Fruit fly (Drosophila melanogaster) whole organism, embryonic: ENCODE results near the gene Cdc23.
A peak's percentile ranks its signal among the peaks of the same experiment; 100 is the strongest.
"Not testable (repeated sequence)": the region's sequence is repeated elsewhere in the genome, so short reads cannot be mapped to it uniquely, and the experiment has no call there.

Experiments
- Ada2b ChIP-seq: fragments of 200-800 bp; sonication (Bioruptor generic); IDR thresholded peaks from 2 replicates; pipeline ENCODE4 v1.3.6; 2022; ENCODE audit warnings: missing biosample characterization, missing genetic modification characterization
- Bgb ChIP-seq: fragments of 200-800 bp; sonication (Bioruptor generic); IDR thresholded peaks from 2 replicates; pipeline ENCODE4 v1.3.6; 2022; ENCODE audit warnings: missing biosample characterization, missing genetic modification characterization; ENCODE audit not compliant: partially characterized antibody
- CG11504 ChIP-seq: fragments of 200-800 bp; sonication (Bioruptor generic); optimal IDR thresholded peaks from 3 replicates; lab custom pipeline; 2019; ENCODE audit warnings: missing biosample characterization, mild to moderate bottlenecking, missing genetic modification characterization, moderate library complexity
- CG12744 ChIP-seq: fragments of 200-800 bp; sonication (Bioruptor generic); optimal IDR thresholded peaks from 2 replicates; lab custom pipeline; 2016; ENCODE audit warnings: missing biosample characterization, missing genetic modification characterization
- CG12769 ChIP-seq: fragments of 200-800 bp; sonication (Bioruptor generic); optimal IDR thresholded peaks from 2 replicates; lab custom pipeline; 2019; ENCODE audit warnings: missing biosample characterization, mild to moderate bottlenecking, missing genetic modification characterization, moderate library complexity
- CG13894 ChIP-seq: fragments of 200-800 bp; sonication (Bioruptor generic); optimal IDR thresholded peaks from 3 replicates; lab custom pipeline; 2018; ENCODE audit warnings: missing biosample characterization, mild to moderate bottlenecking, missing genetic modification characterization, moderate library complexity
- CG14667 ChIP-seq: fragments of 200-800 bp; sonication (Bioruptor generic); IDR thresholded peaks from 2 replicates; pipeline ENCODE4 v1.3.6; 2022; ENCODE audit warnings: missing biosample characterization, missing genetic modification characterization
- CG14860 ChIP-seq: fragments of 200-800 bp; sonication (Bioruptor generic); IDR thresholded peaks from 3 replicates; pipeline ENCODE4 v1.3.6; 2022; ENCODE audit warnings: missing biosample characterization, missing genetic modification characterization; ENCODE audit not compliant: partially characterized antibody
- CG15601 ChIP-seq: fragments of 200-800 bp; sonication (Bioruptor generic); optimal IDR thresholded peaks from 3 replicates; lab custom pipeline; 2019; ENCODE audit warnings: missing biosample characterization, mild to moderate bottlenecking, missing genetic modification characterization, moderate library complexity
- CG18476 ChIP-seq: fragments of 200-800 bp; sonication (Bioruptor generic); optimal IDR thresholded peaks from 2 replicates; lab custom pipeline; 2016; ENCODE audit warnings: missing biosample characterization, mild to moderate bottlenecking, missing genetic modification characterization
- CG2678 ChIP-seq: fragments of 200-800 bp; sonication (Bioruptor generic); optimal IDR thresholded peaks from 3 replicates; lab custom pipeline; 2019; ENCODE audit warnings: missing biosample characterization, mild to moderate bottlenecking, missing genetic modification characterization, moderate library complexity
- CG3281 ChIP-seq: fragments of 200-800 bp; sonication (Bioruptor generic); optimal IDR thresholded peaks from 3 replicates; lab custom pipeline; 2017; ENCODE audit warnings: missing biosample characterization, mild to moderate bottlenecking, missing genetic modification characterization
- CG7556 ChIP-seq: fragments of 200-800 bp; sonication (Bioruptor generic); optimal IDR thresholded peaks from 2 replicates; lab custom pipeline; 2017; ENCODE audit warnings: missing biosample characterization, mild to moderate bottlenecking, missing genetic modification characterization
- CG7963 ChIP-seq: fragments of 200-800 bp; sonication (Bioruptor generic); IDR thresholded peaks from 3 replicates; pipeline ENCODE4 v1.3.6; 2022; ENCODE audit warnings: missing biosample characterization, missing genetic modification characterization; ENCODE audit not compliant: partially characterized antibody
- CG8359 ChIP-seq: fragments of 200-800 bp; sonication (Bioruptor generic); optimal IDR thresholded peaks from 2 replicates; lab custom pipeline; 2017; ENCODE audit warnings: missing biosample characterization, mild to moderate bottlenecking, missing genetic modification characterization, borderline replicate concordance
- CHES-1-like ChIP-seq: fragments of 200-800 bp; sonication (Bioruptor generic); optimal IDR thresholded peaks from 2 replicates; lab custom pipeline; 2016; ENCODE audit warnings: missing biosample characterization, missing genetic modification characterization
- Dip2 ChIP-seq: fragments of 200-800 bp; sonication (Bioruptor generic); IDR thresholded peaks from 2 replicates; pipeline ENCODE4 v1.3.6; 2022; ENCODE audit warnings: missing biosample characterization, missing genetic modification characterization
- HLH4C ChIP-seq: fragments of 200-800 bp; sonication (Bioruptor generic); IDR thresholded peaks from 3 replicates; pipeline ENCODE4 v1.3.6; 2022; ENCODE audit warnings: missing biosample characterization, missing genetic modification characterization; ENCODE audit not compliant: partially characterized antibody
- Hr39 ChIP-seq: fragments of >200 bp; optimal IDR thresholded peaks from 2 replicates; lab custom pipeline; 2017
- Kr ChIP-seq: fragments of 200-800 bp; sonication (Bioruptor generic); optimal IDR thresholded peaks from 2 replicates; lab custom pipeline; 2017; ENCODE audit warnings: missing biosample characterization, mild to moderate bottlenecking, missing genetic modification characterization
- Nf-YA ChIP-seq: fragments of 200-800 bp; sonication (Bioruptor generic); IDR thresholded peaks from 2 replicates; pipeline ENCODE4 v1.3.6; 2022; ENCODE audit warnings: missing biosample characterization, missing genetic modification characterization
- Side ChIP-seq: fragments of 200-800 bp; sonication (Bioruptor generic); optimal IDR thresholded peaks from 2 replicates; lab custom pipeline; 2016; ENCODE audit warnings: missing biosample characterization, missing genetic modification characterization
- Taf1 ChIP-seq: fragments of 200-800 bp; sonication (Bioruptor generic); IDR thresholded peaks from 2 replicates; pipeline ENCODE4 v1.3.6; 2022; ENCODE audit warnings: missing biosample characterization, missing genetic modification characterization
- Trl ChIP-seq, 3 experiments: fragments of >200 bp in 2 of 3; fragments of 200-800 bp in 1 of 3; sonication (Bioruptor generic) in 1 of 3; optimal IDR thresholded peaks; 2 replicates in 1 of 3; 3 replicates in 2 of 3; lab custom pipeline; 2016 to 2017; ENCODE audit warnings: missing biosample characterization in 1 of 3, missing genetic modification characterization in 1 of 3
- abd-A ChIP-seq: fragments of 200-800 bp; sonication (Bioruptor generic); optimal IDR thresholded peaks from 3 replicates; lab custom pipeline; 2019; ENCODE audit warnings: missing biosample characterization, mild to moderate bottlenecking, missing genetic modification characterization, moderate library complexity
- bbx ChIP-seq: fragments of 200-800 bp; sonication (Bioruptor generic); IDR thresholded peaks from 2 replicates; pipeline ENCODE4 v1.3.6; 2022; ENCODE audit warnings: missing biosample characterization, missing genetic modification characterization; ENCODE audit not compliant: partially characterized antibody
- br ChIP-seq: fragments of >200 bp; optimal IDR thresholded peaks from 2 replicates; lab custom pipeline; 2017
- crp ChIP-seq, 2 experiments: fragments of 200-800 bp; sonication (Bioruptor generic); optimal IDR thresholded peaks; 2 replicates in 1 of 2; 3 replicates in 1 of 2; lab custom pipeline; 2017; ENCODE audit warnings: missing biosample characterization in 2 of 2, missing genetic modification characterization in 2 of 2, mild to moderate bottlenecking in 1 of 2, moderate library complexity in 1 of 2
- cwo ChIP-seq: fragments of 200-800 bp; sonication (Bioruptor generic); optimal IDR thresholded peaks from 3 replicates; lab custom pipeline; 2017; ENCODE audit warnings: missing biosample characterization, missing genetic modification characterization, mild to moderate bottlenecking, moderate library complexity, missing genetic modification reagents
- ems ChIP-seq: fragments of 200-800 bp; sonication (Bioruptor generic); optimal IDR thresholded peaks from 3 replicates; lab custom pipeline; 2016; ENCODE audit warnings: missing biosample characterization, missing genetic modification characterization
- esg ChIP-seq: fragments of 200-800 bp; sonication (Bioruptor generic); conservative IDR thresholded peaks from 2 replicates; pipeline ENCODE4 v1.3.6; 2022; ENCODE audit warnings: missing biosample characterization, missing genetic modification characterization
- fd3F ChIP-seq: fragments of 200-800 bp; sonication (Bioruptor generic); optimal IDR thresholded peaks from 2 replicates; lab custom pipeline; 2018; ENCODE audit warnings: missing biosample characterization, mild to moderate bottlenecking, missing genetic modification characterization, moderate library complexity
- jumu ChIP-seq: fragments of 200-800 bp; sonication (Bioruptor generic); optimal IDR thresholded peaks from 3 replicates; lab custom pipeline; 2016; ENCODE audit warnings: missing biosample characterization, missing genetic modification characterization
- kah ChIP-seq: fragments of 200-800 bp; sonication (Bioruptor generic); optimal IDR thresholded peaks from 2 replicates; lab custom pipeline; 2018; ENCODE audit warnings: missing biosample characterization, mild to moderate bottlenecking, missing genetic modification characterization
- ken ChIP-seq: fragments of 200-800 bp; sonication (Bioruptor generic); IDR thresholded peaks from 3 replicates; pipeline ENCODE4 v1.3.6; 2022; ENCODE audit warnings: missing biosample characterization, missing genetic modification characterization
- lilli ChIP-seq: fragments of 200-800 bp; sonication (Bioruptor generic); optimal IDR thresholded peaks from 3 replicates; lab custom pipeline; 2016; ENCODE audit warnings: missing biosample characterization, missing genetic modification characterization
- luna ChIP-seq: fragments of 200-800 bp; sonication (Bioruptor generic); optimal IDR thresholded peaks from 2 replicates; lab custom pipeline; 2016; ENCODE audit warnings: missing biosample characterization, missing genetic modification characterization
- nau ChIP-seq: fragments of 200-800 bp; sonication (Bioruptor generic); optimal IDR thresholded peaks from 3 replicates; lab custom pipeline; 2017; ENCODE audit warnings: missing biosample characterization, mild to moderate bottlenecking, missing genetic modification characterization, missing genetic modification reagents
- otp ChIP-seq: fragments of 200-800 bp; sonication (Bioruptor generic); IDR thresholded peaks from 3 replicates; pipeline ENCODE4, ENCODE4 v1.3.6; 2022; ENCODE audit warnings: missing biosample characterization, missing genetic modification characterization
- pzg ChIP-seq: fragments of 200-800 bp; sonication (Bioruptor generic); optimal IDR thresholded peaks from 3 replicates; lab custom pipeline; 2018; ENCODE audit warnings: missing biosample characterization, mild to moderate bottlenecking, missing genetic modification characterization, moderate library complexity
- ro ChIP-seq: fragments of 200-800 bp; sonication (Bioruptor generic); IDR thresholded peaks from 2 replicates; pipeline ENCODE4 v1.3.6; 2022; ENCODE audit warnings: missing biosample characterization, missing genetic modification characterization
- sens ChIP-seq: fragments of 200-800 bp; sonication (Bioruptor generic); peaks from one replicate; lab custom pipeline; 2016; ENCODE audit warnings: missing biosample characterization, missing genetic modification characterization
- slbo ChIP-seq: fragments of 200-800 bp; sonication (Bioruptor generic); IDR thresholded peaks from 2 replicates; pipeline ENCODE4 v1.3.6; 2022; ENCODE audit warnings: missing biosample characterization, missing genetic modification characterization
- vfl ChIP-seq: fragments of 200-800 bp; sonication (Bioruptor generic); optimal IDR thresholded peaks from 2 replicates; lab custom pipeline; 2016; ENCODE audit warnings: missing biosample characterization, missing genetic modification characterization
- wek ChIP-seq: fragments of 200-800 bp; sonication (Bioruptor generic); optimal IDR thresholded peaks from 3 replicates; lab custom pipeline; 2018; ENCODE audit warnings: missing biosample characterization, mild to moderate bottlenecking, missing genetic modification characterization, moderate library complexity

Cdc23 gene

dm6 chr2L:20458975-20459374 is at the start of gene Cdc23, which contains the start of gene CG18858:
Gene Cdc23 (plus strand): TSS chr2L:20459342.
Gene CG18858 (minus strand): TSS chr2L:20459075.
- not testable (repeated sequence) for TF ChIP-seq CG14667 (GFP tag; lab: Robert Waterston, UW); abd-A (tag; lab: Kevin White, UChicago); slbo (GFP tag; lab: Robert Waterston, UW)

dm6 chr2L:20413826-20414225 is 45.3 kb upstream of the Cdc23 start:
- peak; percentile 69 for TF ChIP-seq HLH4C (GFP tag; lab: Robert Waterston, UW)
- TF ChIP-seq CG7963 (GFP tag; lab: Robert Waterston, UW), result 0 out of 3 replicates have a peak, but pooled peaks have one; percentile 26
- peak; percentile 50; the same call in 2 of the 3 replicates for TF ChIP-seq CG14860 (GFP tag; lab: Robert Waterston, UW)
- no peak for TF ChIP-seq CG11504 (tag; lab: Kevin White, UChicago)
- TF ChIP-seq, all 482 proteins: peak for 3

DNA sequence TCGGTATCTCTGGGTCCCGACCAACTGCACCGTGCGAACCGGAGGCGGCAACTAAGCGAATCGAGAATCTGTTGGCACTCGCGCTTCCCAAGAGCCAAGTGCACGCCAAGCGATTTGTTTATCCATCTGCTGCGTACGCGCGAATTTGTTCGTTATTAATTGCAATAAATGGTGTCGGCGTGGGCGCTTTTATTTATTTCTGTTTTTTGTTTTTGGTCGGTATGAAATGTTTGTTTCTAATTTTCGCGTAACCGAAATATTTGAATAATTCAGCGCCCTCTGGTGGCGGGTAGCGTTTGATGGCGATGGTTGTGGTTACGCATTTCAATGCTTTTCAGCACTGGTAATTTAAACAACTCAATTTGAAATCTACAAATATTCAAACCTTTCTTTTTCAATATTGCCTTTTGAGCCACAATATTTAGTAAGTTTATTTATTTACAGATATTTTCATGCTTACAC is 44.4 kb upstream of the Cdc23 start, which contains the start of gene CG10947:
Gene CG10947, minus strand, starts transcription at position 51 of the 462 bp plus-strand sequence.
- peak; percentile 60 for TF ChIP-seq Side (GFP tag; lab: Kevin White, UChicago)
- TF ChIP-seq jumu (GFP tag; lab: Kevin White, UChicago), result peak; percentile 48
- peak; percentile 47; the same call in 1 of the 2 replicates for TF ChIP-seq Ada2b
- TF ChIP-seq CHES-1-like (GFP tag; lab: Kevin White, UChicago), result peak; percentile 61
- TF ChIP-seq ken (GFP tag; lab: Robert Waterston, UW), result 0 out of 3 replicates have a peak, but pooled peaks have one; percentile 48
- peak; percentile 90 for TF ChIP-seq sens (GFP tag; lab: Kevin White, UChicago)
- TF ChIP-seq lilli (GFP tag; lab: Kevin White, UChicago), result peak; percentile 62
- TF ChIP-seq pzg, result peak; percentile 44
- peak; percentile 55 for TF ChIP-seq ems (GFP tag; lab: Kevin White, UChicago)
- TF ChIP-seq otp (GFP tag; lab: Robert Waterston, UW), result peak; percentile 75; the same call in 2 of the 3 replicates
- TF ChIP-seq CG7556 (GFP tag; lab: Kevin White, UChicago), result peak; percentile 12
- TF ChIP-seq cwo (GFP tag; lab: Kevin White, UChicago), result no peak
- TF ChIP-seq Dip2 (GFP tag; lab: Robert Waterston, UW), result no peak
- peak; percentile 73 for TF ChIP-seq bbx
- TF ChIP-seq esg, result no peak
- TF ChIP-seq luna, result peak; percentile 53
- peak; percentile 37 for TF ChIP-seq fd3F (GFP tag; lab: Kevin White, UChicago)
- no peak for TF ChIP-seq br (lab: Kevin White, UChicago)
- peak; percentile 47 for TF ChIP-seq nau
- TF ChIP-seq vfl (GFP tag; lab: Kevin White, UChicago), result peak; percentile 14
- TF ChIP-seq CG13894 (tag; lab: Kevin White, UChicago), result no peak
- TF ChIP-seq CG12744 (GFP tag; lab: Kevin White, UChicago), result peak; percentile 60
- peak; percentile 73 for TF ChIP-seq Bgb
- no peak for TF ChIP-seq ro (GFP tag; lab: Robert Waterston, UW)
- no peak for TF ChIP-seq Kr
- peak; percentile 48 for TF ChIP-seq wek (GFP tag; lab: Kevin White, UChicago)
- TF ChIP-seq CG12769 (tag; lab: Kevin White, UChicago), result no peak
- no peak for TF ChIP-seq Hr39
- peak; percentile 21 for TF ChIP-seq CG8359
- TF ChIP-seq Nf-YA (GFP tag; lab: Robert Waterston, UW), result peak; percentile 31; the same call in 1 of the 2 replicates
- peak; percentile 46 for TF ChIP-seq CG18476
- peak; percentile 29 for TF ChIP-seq CG2678 (tag; lab: Kevin White, UChicago)
- peak; percentile 32 for TF ChIP-seq kah
- peak; percentile 64 for TF ChIP-seq CG15601 (tag; lab: Kevin White, UChicago)
- TF ChIP-seq Taf1 (GFP tag; lab: Robert Waterston, UW), result no peak
- peak; percentile 50 for TF ChIP-seq CG3281 (GFP tag; lab: Kevin White, UChicago)
- peak in 1 of 2 experiments; percentile 21 for TF ChIP-seq crp (GFP tag; optimal IDR thresholded peaks at IDR 0.05; lab: Kevin White, UChicago)
- no peak for TF ChIP-seq Trl (optimal IDR thresholded peaks at IDR 0.05; lab: Kevin White, UChicago)
- TF ChIP-seq Trl (GFP tag; optimal IDR thresholded peaks at IDR 0.05; lab: Kevin White, UChicago), result peak; percentile 77
